Worm (Caenorhabditis elegans): ENCODE measurements around the gene fbxb-112.

Gene fbxb-112

ce11 chrII:3523547-3523946 is 32.6 kb downstream of the fbxb-112 start:
- peak; percentile 74 for TF ChIP-seq flt-1 (GFP tag; IDR thresholded peaks at IDR 0.05)

ce11 chrII:3524097-3524496 is 33.2 kb downstream of the fbxb-112 start, which contains the start of gene col-72:
Gene col-72 (minus strand): TSS chrII:3524197.
- TF ChIP-seq cog-1 (tag; optimal IDR thresholded peaks at IDR 0.05) (no peak), klf-2 (GFP tag; conservative IDR thresholded peaks at IDR 0.05) (no peak), med-1 (GFP tag; optimal IDR thresholded peaks at IDR 0.05; ENCODE audit: insufficient read depth) (no peak), ztf-29 (GFP tag; IDR thresholded peaks at IDR 0.05) (no peak), ref-1 (GFP tag; conservative IDR thresholded peaks at IDR 0.05) (no peak), T22C8.4 (GFP tag; IDR thresholded peaks at IDR 0.05) (no peak), flt-1 (GFP tag; IDR thresholded peaks at IDR 0.05) (no peak), ztf-23 (GFP tag; IDR thresholded peaks at IDR 0.05) (no peak), tab-1 (GFP tag; IDR thresholded peaks at IDR 0.05) (no peak)

- no peak for TF ChIP-seq T22C8.4 (GFP tag; IDR thresholded peaks at IDR 0.05)
- no peak for TF ChIP-seq ref-1 (GFP tag; conservative IDR thresholded peaks at IDR 0.05)
- TF ChIP-seq ztf-23 (GFP tag; IDR thresholded peaks at IDR 0.05): no peak
- TF ChIP-seq ztf-29 (GFP tag; IDR thresholded peaks at IDR 0.05): no peak
- TF ChIP-seq klf-2 (GFP tag; conservative IDR thresholded peaks at IDR 0.05): no peak
- TF ChIP-seq cog-1 (tag; optimal IDR thresholded peaks at IDR 0.05): no peak
- no peak for TF ChIP-seq flt-1 (GFP tag; IDR thresholded peaks at IDR 0.05)
- no peak for TF ChIP-seq med-1 (GFP tag; optimal IDR thresholded peaks at IDR 0.05; ENCODE audit: insufficient read depth)
- TF ChIP-seq tab-1 (GFP tag; IDR thresholded peaks at IDR 0.05): no peak
Observed at ce11 chrII:3527460-3527859, 36.6 kb downstream of the fbxb-112 start.

ce11 chrII:3528256-3528655 is 37.4 kb downstream of the fbxb-112 start, which contains the start of gene ncs-6:
Gene ncs-6 (minus strand): TSS chrII:3528516.
- TF ChIP-seq ztf-29 (GFP tag; IDR thresholded peaks at IDR 0.05) (no peak), T22C8.4 (GFP tag; IDR thresholded peaks at IDR 0.05) (no peak), ref-1 (GFP tag; conservative IDR thresholded peaks at IDR 0.05) (no peak), klf-2 (GFP tag; conservative IDR thresholded peaks at IDR 0.05) (no peak), ztf-23 (GFP tag; IDR thresholded peaks at IDR 0.05) (no peak), cog-1 (tag; optimal IDR thresholded peaks at IDR 0.05) (no peak), med-1 (GFP tag; optimal IDR thresholded peaks at IDR 0.05; ENCODE audit: insufficient read depth) (no peak), flt-1 (GFP tag; IDR thresholded peaks at IDR 0.05) (no peak), tab-1 (GFP tag; IDR thresholded peaks at IDR 0.05) (no peak)

- TF ChIP-seq ref-1 (GFP tag; conservative IDR thresholded peaks at IDR 0.05) (no peak), ztf-23 (GFP tag; IDR thresholded peaks at IDR 0.05) (no peak), T22C8.4 (GFP tag; IDR thresholded peaks at IDR 0.05) (no peak), flt-1 (GFP tag; IDR thresholded peaks at IDR 0.05) (no peak), cog-1 (tag; optimal IDR thresholded peaks at IDR 0.05) (no peak), klf-2 (GFP tag; conservative IDR thresholded peaks at IDR 0.05) (no peak), tab-1 (GFP tag; IDR thresholded peaks at IDR 0.05) (no peak)
Observed at ce11 chrII:3540151-3540550, 49.3 kb downstream of the fbxb-112 start.
